Worm (Caenorhabditis elegans) whole organism, L4/young adult: ENCODE measurements around the gene C47E8.1.

Experiments
- W03F9.2 ChIP-seq: fragments of 150-350 bp; optimal IDR thresholded peaks from 2 replicates; lab custom pipeline; 2014; ENCODE audit warnings: missing biosample characterization, missing genetic modification characterization
- dao-5 ChIP-seq: sonication (generic microtip); optimal IDR thresholded peaks from 2 replicates; lab custom pipeline; 2016; ENCODE audit warnings: missing genotype, missing genetic modification characterization, moderate library complexity, missing compliant biosample characterization

- no peak for TF ChIP-seq dao-5 (tag; lab: Kevin White, UChicago)
- TF ChIP-seq W03F9.2 (tag; lab: Kevin White, UChicago) = no peak
Observed at ce11 chrV:14665728-14666127, at the start of gene C47E8.1.
